Fruit fly (Drosophila melanogaster) S2 (cell line): Measurements from ENCODE around the gene Rh5.

Experiments
- CG8478 ChIP-seq: fragments of >200 bp; optimal IDR thresholded peaks from 2 replicates; lab custom pipeline; 2018
- CTCF ChIP-seq, 2 experiments: fragments of >200 bp; optimal IDR thresholded peaks; 2 replicates each; lab custom pipeline; 2018

- TF ChIP-seq CTCF (optimal IDR thresholded peaks at IDR 0.05; lab: Kevin White, UChicago) (peak; percentile 88 to 97), CG8478 (lab: Kevin White, UChicago) (no peak)
Measured at dm6 chr2L:12003792-12004210, 4.2 kb upstream of the Rh5 start.
